Fruit fly (Drosophila melanogaster) whole organism, prepupa: ENCODE results near the gene Or30a.

ENCODE experiments used
- CG31627 ChIP-seq: fragments of 200-800 bp; sonication (Bioruptor generic); optimal IDR thresholded peaks from 3 replicates; lab custom pipeline; 2016; ENCODE audit warnings: missing biosample characterization, missing genetic modification characterization
- CG34406 ChIP-seq: fragments of 200-800 bp; sonication (Bioruptor generic); optimal IDR thresholded peaks from 3 replicates; lab custom pipeline; 2016; ENCODE audit warnings: missing biosample characterization, missing genetic modification characterization
- CG6808 ChIP-seq: fragments of 200-800 bp; sonication (Bioruptor generic); optimal IDR thresholded peaks from 3 replicates; lab custom pipeline; 2017; ENCODE audit warnings: missing biosample characterization, missing genetic modification characterization, mild to moderate bottlenecking, moderate library complexity, missing genetic modification reagents
- Ets96B ChIP-seq: fragments of 200-800 bp; optimal IDR thresholded peaks from 2 replicates; lab custom pipeline; 2019; ENCODE audit warnings: missing biosample characterization, mild to moderate bottlenecking, missing genetic modification characterization, moderate library complexity
- Met ChIP-seq: fragments of 200-800 bp; sonication (Bioruptor generic); optimal IDR thresholded peaks from 3 replicates; lab custom pipeline; 2016; ENCODE audit warnings: missing biosample characterization, missing genetic modification characterization
- Sox102F ChIP-seq: fragments of 200-800 bp; sonication (Bioruptor generic); optimal IDR thresholded peaks from 2 replicates; lab custom pipeline; 2016; ENCODE audit warnings: missing biosample characterization, mild to moderate bottlenecking, missing genetic modification characterization
- Sox15 ChIP-seq: fragments of 200-800 bp; sonication (Bioruptor generic); optimal IDR thresholded peaks from 3 replicates; lab custom pipeline; 2016; ENCODE audit warnings: missing biosample characterization, missing genetic modification characterization
- fkh ChIP-seq: fragments of 200-800 bp; sonication (Bioruptor generic); optimal IDR thresholded peaks from 3 replicates; lab custom pipeline; 2017; ENCODE audit warnings: missing biosample characterization, mild to moderate bottlenecking, missing genetic modification characterization, moderate library complexity

- TF ChIP-seq CG31627 (GFP tag; lab: Kevin White, UChicago) (no peak), fkh (no peak), Met (GFP tag; lab: Kevin White, UChicago) (no peak), Ets96B (no peak), Sox102F (GFP tag; lab: Kevin White, UChicago) (no peak), CG34406 (GFP tag; lab: Kevin White, UChicago) (no peak), Sox15 (GFP tag; lab: Kevin White, UChicago) (no peak), CG6808 (GFP tag; lab: Kevin White, UChicago) (no peak)
These were observed 46.2 kb downstream of the Or30a start for dm6 chr2L:9157770-9158169.
